Fruit fly (Drosophila melanogaster) whole organism, adult: ENCODE results near the gene qtc.
A peak's percentile ranks its signal among the peaks of the same experiment; 100 is the strongest.

ENCODE experiments used
- CG33017 ChIP-seq: fragments of 200-800 bp; sonication (Bioruptor generic); optimal IDR thresholded peaks from 2 replicates; lab custom pipeline; 2018; ENCODE audit warnings: missing biosample characterization, mild to moderate bottlenecking, missing genetic modification characterization, moderate library complexity
- CG5204 ChIP-seq: fragments of 200-800 bp; sonication (Bioruptor generic); optimal IDR thresholded peaks from 2 replicates; lab custom pipeline; 2016; ENCODE audit warnings: missing biosample characterization, missing genetic modification characterization
- Clk ChIP-seq: fragments of 200-800 bp; sonication (Bioruptor generic); optimal IDR thresholded peaks from 2 replicates; lab custom pipeline; 2017; ENCODE audit warnings: missing biosample characterization, missing genetic modification characterization
- Hr96 ChIP-seq: fragments of 200-800 bp; sonication (Bioruptor generic); optimal IDR thresholded peaks from 2 replicates; lab custom pipeline; 2016; ENCODE audit warnings: missing biosample characterization, missing genetic modification characterization
- kay ChIP-seq: fragments of 200-800 bp; sonication (Bioruptor generic); peaks from one replicate; lab custom pipeline; 2016; ENCODE audit warnings: missing biosample characterization, missing genetic modification characterization, borderline replicate concordance

dm6 chr2L:5080225-5080867, 19.7 kb downstream of the qtc start:
- no peak for TF ChIP-seq Hr96 (GFP tag; lab: Kevin White, UChicago)
- no peak for TF ChIP-seq CG33017 (tag; lab: Kevin White, UChicago)
- no peak for TF ChIP-seq Clk
- peak; percentile 9 for TF ChIP-seq kay (GFP tag; lab: Kevin White, UChicago)
- TF ChIP-seq CG5204 (GFP tag; lab: Kevin White, UChicago), result no peak
